Fruit fly (Drosophila melanogaster): ENCODE measurements around the gene CG10467.

Gene CG10467

dm6 chr3L:6050230-6050807, 44.2 kb downstream of the CG10467 start, which contains the start of gene Jon65Aiii:
Gene Jon65Aiii (plus strand): TSS chr3L:6050757.
- TF ChIP-seq dsx (GFP tag; optimal IDR thresholded peaks at IDR 0.05; ENCODE audit: poor library complexity, severe bottlenecking) (no peak), vri (GFP tag; optimal IDR thresholded peaks at IDR 0.05) (peak; percentile 46)

Data from whole organism, prepupa.